Fruit fly (Drosophila melanogaster) whole organism, pupa: ENCODE measurements around the gene ringer.

Experiments used
- CG10348 ChIP-seq: fragments of 200-800 bp; sonication (Bioruptor generic); IDR thresholded peaks from 2 replicates; pipeline ENCODE4 v1.3.6; 2022; ENCODE audit warnings: missing biosample characterization, missing genetic modification characterization
- CG12605 ChIP-seq: fragments of 200-800 bp; sonication (Bioruptor generic); IDR thresholded peaks from 2 replicates; pipeline ENCODE4 v1.3.6; 2022; ENCODE audit warnings: missing biosample characterization, missing genetic modification characterization
- CG13204 ChIP-seq: fragments of 200-800 bp; sonication (Bioruptor generic); optimal IDR thresholded peaks from 2 replicates; lab custom pipeline; 2018; ENCODE audit warnings: missing biosample characterization, mild to moderate bottlenecking, missing genetic modification characterization, moderate library complexity
- CG14655 ChIP-seq: fragments of 200-800 bp; sonication (Bioruptor generic); optimal IDR thresholded peaks from 3 replicates; lab custom pipeline; 2017; ENCODE audit warnings: mild to moderate bottlenecking, missing biosample characterization, missing genetic modification reagents, missing genetic modification characterization
- CG15710 ChIP-seq: fragments of 200-800 bp; sonication (Bioruptor generic); optimal IDR thresholded peaks from 2 replicates; lab custom pipeline; 2018; ENCODE audit warnings: missing biosample characterization, mild to moderate bottlenecking, missing genetic modification characterization, moderate library complexity
- CG17806 ChIP-seq: fragments of 200-800 bp; sonication (Bioruptor generic); optimal IDR thresholded peaks from 2 replicates; lab custom pipeline; 2018; ENCODE audit warnings: missing biosample characterization, mild to moderate bottlenecking, missing genetic modification characterization, moderate library complexity
- CG32121 ChIP-seq: fragments of 200-800 bp; sonication (Bioruptor generic); IDR thresholded peaks from 2 replicates; pipeline ENCODE4 v1.3.6; 2022; ENCODE audit warnings: missing biosample characterization, missing genetic modification characterization
- CG34367 ChIP-seq: fragments of 200-800 bp; sonication (Bioruptor generic); optimal IDR thresholded peaks from 2 replicates; lab custom pipeline; 2018; ENCODE audit warnings: missing biosample characterization, mild to moderate bottlenecking, missing genetic modification characterization
- CG4496 ChIP-seq: fragments of 200-800 bp; sonication (Bioruptor generic); IDR thresholded peaks from 3 replicates; pipeline ENCODE4 v1.3.6; 2022; ENCODE audit warnings: missing biosample characterization, missing genetic modification characterization
- CG8159 ChIP-seq: fragments of 200-800 bp; sonication (Bioruptor generic); optimal IDR thresholded peaks from 3 replicates; lab custom pipeline; 2018; ENCODE audit warnings: missing biosample characterization, mild to moderate bottlenecking, missing genetic modification characterization, moderate library complexity
- CG8301 ChIP-seq: fragments of 200-800 bp; sonication (Bioruptor generic); optimal IDR thresholded peaks from 2 replicates; lab custom pipeline; 2018; ENCODE audit warnings: missing biosample characterization, mild to moderate bottlenecking, missing genetic modification characterization
- CG9948 ChIP-seq: fragments of 200-800 bp; sonication (Bioruptor generic); optimal IDR thresholded peaks from 2 replicates; lab custom pipeline; 2018; ENCODE audit warnings: missing biosample characterization, mild to moderate bottlenecking, missing genetic modification characterization, moderate library complexity
- D1 ChIP-seq: fragments of 200-800 bp; sonication (Bioruptor generic); optimal IDR thresholded peaks from 2 replicates; lab custom pipeline; 2018; ENCODE audit warnings: missing biosample characterization, mild to moderate bottlenecking, missing genetic modification characterization, moderate library complexity
- EcR ChIP-seq: fragments of 200-800 bp; sonication (Bioruptor generic); optimal IDR thresholded peaks from 3 replicates; lab custom pipeline; 2019; ENCODE audit warnings: missing biosample characterization, missing genetic modification characterization, mild to moderate bottlenecking, moderate library complexity, missing genetic modification reagents
- Ets98B ChIP-seq: fragments of 200-800 bp; sonication (Bioruptor generic); IDR thresholded peaks from 2 replicates; pipeline ENCODE4 v1.3.6; 2022; ENCODE audit warnings: missing biosample characterization, missing genetic modification characterization
- Pif1A ChIP-seq: fragments of 200-800 bp; sonication (Bioruptor generic); optimal IDR thresholded peaks from 3 replicates; lab custom pipeline; 2016; ENCODE audit warnings: missing biosample characterization, missing genetic modification characterization
- Pif1B ChIP-seq: fragments of 200-800 bp; sonication (Bioruptor generic); optimal IDR thresholded peaks from 3 replicates; lab custom pipeline; 2016; ENCODE audit warnings: missing biosample characterization, missing genetic modification characterization
- Snoo ChIP-seq: fragments of 200-800 bp; sonication (Bioruptor generic); optimal IDR thresholded peaks from 3 replicates; lab custom pipeline; 2017; ENCODE audit warnings: missing biosample characterization, mild to moderate bottlenecking, missing genetic modification characterization, inconsistent platforms
- fd96Ca ChIP-seq: fragments of 200-800 bp; sonication (Bioruptor generic); IDR thresholded peaks from 3 replicates; pipeline ENCODE4 v1.3.6; 2022; ENCODE audit warnings: missing biosample characterization, missing genetic modification characterization
- gl ChIP-seq: fragments of 200-800 bp; sonication (Bioruptor generic); optimal IDR thresholded peaks from 2 replicates; lab custom pipeline; 2018; ENCODE audit warnings: missing biosample characterization, mild to moderate bottlenecking, missing genetic modification characterization
- rn ChIP-seq: fragments of 200-800 bp; sonication (Bioruptor generic); IDR thresholded peaks from 2 replicates; pipeline ENCODE4 v1.3.6; 2022; ENCODE audit warnings: missing biosample characterization, missing genetic modification characterization

ringer gene

DNA sequence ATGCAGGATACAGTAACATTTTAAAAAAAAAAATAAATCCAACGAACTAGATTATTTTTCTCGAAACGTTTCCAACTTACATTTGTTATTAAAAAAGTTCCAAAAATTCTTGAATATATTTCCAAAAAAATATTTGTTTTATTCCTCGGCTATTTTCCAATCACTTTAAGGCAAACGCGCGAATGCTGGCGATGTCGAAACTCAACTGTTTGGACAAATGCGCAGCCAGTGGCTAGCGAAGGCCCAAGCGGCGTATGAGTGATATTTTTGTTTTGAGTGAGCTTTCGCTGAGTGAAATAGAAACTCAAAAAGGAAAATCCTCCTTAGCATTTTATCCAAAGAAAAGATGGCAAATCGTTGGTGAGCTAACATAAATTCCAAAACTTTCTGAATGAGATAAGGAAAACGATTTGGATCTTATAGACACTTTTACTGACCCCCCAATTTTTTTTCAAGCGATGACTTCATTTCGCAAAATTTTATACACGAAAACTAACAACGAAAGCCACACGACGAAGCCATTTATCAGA, at the start of gene ringer:
ringer (minus strand) TSS at position 210 of the 530 bp plus-strand sequence.
- no peak for TF ChIP-seq EcR (GFP tag; lab: Kevin White, UChicago)
- no peak for TF ChIP-seq CG34367 (tag; lab: Kevin White, UChicago)
- TF ChIP-seq CG4496, result no peak
- no peak for TF ChIP-seq Snoo (tag; lab: Kevin White, UChicago)
- no peak for TF ChIP-seq rn
- TF ChIP-seq CG12605 (GFP tag; lab: Robert Waterston, UW), result no peak
- TF ChIP-seq CG15710 (tag; lab: Kevin White, UChicago), result no peak
- no peak for TF ChIP-seq gl
- no peak for TF ChIP-seq Ets98B (GFP tag; lab: Robert Waterston, UW)
- no peak for TF ChIP-seq Pif1A (GFP tag; lab: Kevin White, UChicago)
- TF ChIP-seq fd96Ca (GFP tag; lab: Robert Waterston, UW), result no peak
- TF ChIP-seq CG10348 (GFP tag; lab: Robert Waterston, UW), result no peak
- no peak for TF ChIP-seq CG14655 (GFP tag; lab: Kevin White, UChicago)
- no peak for TF ChIP-seq CG17806 (tag; lab: Kevin White, UChicago)
- no peak for TF ChIP-seq D1
- TF ChIP-seq Pif1B (GFP tag; lab: Kevin White, UChicago), result no peak
- TF ChIP-seq CG8159, result no peak
- TF ChIP-seq CG13204 (GFP tag; lab: Kevin White, UChicago), result no peak

DNA sequence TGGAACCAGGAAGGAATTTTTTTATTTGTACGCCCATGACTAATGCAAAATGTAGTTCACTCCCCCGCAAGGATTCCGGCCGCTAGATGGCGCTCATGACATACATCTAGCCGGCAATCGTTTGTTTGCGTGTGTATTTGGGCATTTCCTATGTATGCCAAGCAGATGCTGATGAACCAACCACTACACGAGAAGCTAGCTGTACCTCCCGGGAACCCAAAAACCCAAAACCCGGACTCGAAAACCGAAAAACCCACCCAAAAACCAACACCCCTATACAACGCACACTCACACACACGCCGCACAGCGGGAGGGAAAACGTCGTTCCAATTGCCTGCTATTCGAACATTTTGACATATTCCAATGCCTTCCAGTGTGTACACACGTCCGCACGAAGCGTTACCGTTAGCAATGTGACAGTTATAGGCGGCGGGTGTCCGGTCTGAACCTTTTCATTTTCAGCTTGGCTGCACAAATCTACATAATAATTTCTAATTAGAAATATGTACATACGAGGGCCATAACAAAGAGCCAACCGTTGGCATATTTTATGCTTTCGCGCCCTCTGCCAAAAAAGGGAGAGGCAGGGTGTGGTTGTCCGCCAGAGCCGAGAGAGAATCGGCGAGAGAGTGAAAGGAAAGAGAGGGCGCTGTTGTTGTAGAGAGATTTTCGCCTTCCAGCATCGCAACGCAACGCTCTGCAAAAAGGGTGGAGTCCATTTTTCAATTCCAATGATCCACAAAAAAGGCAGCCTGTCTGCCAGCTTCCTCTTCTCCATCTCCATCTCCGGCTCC, 48.8 kb upstream of the ringer start:
- TF ChIP-seq CG32121 (no peak), D1 (no peak), Pif1B (GFP tag; lab: Kevin White, UChicago) (no peak), CG12605 (GFP tag; lab: Robert Waterston, UW) (no peak), CG10348 (GFP tag; lab: Robert Waterston, UW) (no peak), CG34367 (tag; lab: Kevin White, UChicago) (no peak), CG8159 (no peak), CG17806 (tag; lab: Kevin White, UChicago) (no peak), Pif1A (GFP tag; lab: Kevin White, UChicago) (no peak), rn (no peak), CG15710 (tag; lab: Kevin White, UChicago) (no peak), Snoo (tag; lab: Kevin White, UChicago) (no peak), CG8301 (tag; lab: Kevin White, UChicago) (no peak), gl (no peak), CG14655 (GFP tag; lab: Kevin White, UChicago) (no peak), fd96Ca (GFP tag; lab: Robert Waterston, UW) (no peak), CG4496 (no peak), CG9948 (tag; lab: Kevin White, UChicago) (no peak)
- TF ChIP-seq, all 21 proteins: peak for 0

DNA sequence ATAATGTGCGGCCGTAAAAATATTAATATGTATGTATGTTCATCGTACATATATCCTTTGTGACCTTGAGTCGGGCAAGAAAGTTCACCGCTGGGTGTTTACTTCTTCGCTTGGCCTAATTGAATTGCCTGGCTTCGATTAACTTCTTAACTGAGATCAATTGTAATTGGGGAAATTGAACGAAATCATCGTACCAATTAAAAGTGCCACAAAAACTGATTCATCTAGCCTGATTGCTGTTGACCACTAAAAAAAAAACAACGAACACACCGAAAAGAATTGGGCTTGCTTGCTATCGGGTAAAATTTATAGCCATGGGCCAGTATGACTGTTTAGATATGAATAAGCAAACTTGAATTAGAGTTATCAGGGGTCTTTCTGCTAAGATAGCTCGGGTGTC, 43.0 kb upstream of the ringer start:
- TF ChIP-seq CG14655 (GFP tag; lab: Kevin White, UChicago) (no peak), CG13204 (GFP tag; lab: Kevin White, UChicago) (no peak), CG10348 (GFP tag; lab: Robert Waterston, UW) (no peak)
- TF ChIP-seq, all 21 proteins: peak for 0

DNA sequence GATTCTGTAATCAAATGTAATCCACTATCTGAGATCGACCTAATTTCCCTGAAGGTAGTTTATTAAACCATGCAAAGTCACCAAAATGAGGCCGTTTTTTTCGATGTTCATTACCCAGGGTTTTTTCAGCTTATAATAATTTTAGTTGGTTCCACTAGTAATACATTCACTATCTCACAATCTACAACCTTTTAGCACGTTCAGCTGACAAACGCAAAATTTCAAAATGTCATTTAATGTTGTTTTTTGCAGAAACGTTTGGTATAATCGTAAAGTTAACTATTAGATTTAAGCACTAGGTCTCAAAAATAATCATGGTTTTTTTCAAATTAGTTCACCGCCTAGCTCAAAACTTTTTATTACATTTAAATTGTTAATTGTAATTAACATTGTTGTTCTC, 40.9 kb upstream of the ringer start, which contains the start of gene CG44836:
CG44836 (minus strand) TSS at position 101 of the 400 bp plus-strand sequence.
- TF ChIP-seq fd96Ca (GFP tag; lab: Robert Waterston, UW), result no peak
- TF ChIP-seq CG10348 (GFP tag; lab: Robert Waterston, UW), result no peak
- no peak for TF ChIP-seq gl
- no peak for TF ChIP-seq rn
- no peak for TF ChIP-seq CG8301 (tag; lab: Kevin White, UChicago)
- TF ChIP-seq CG8159, result no peak
- no peak for TF ChIP-seq CG4496
- TF ChIP-seq CG13204 (GFP tag; lab: Kevin White, UChicago), result no peak
- TF ChIP-seq Pif1B (GFP tag; lab: Kevin White, UChicago), result no peak
- no peak for TF ChIP-seq Ets98B (GFP tag; lab: Robert Waterston, UW)
- no peak for TF ChIP-seq CG32121
- no peak for TF ChIP-seq CG34367 (tag; lab: Kevin White, UChicago)
- TF ChIP-seq EcR (GFP tag; lab: Kevin White, UChicago), result no peak
- TF ChIP-seq, all 21 proteins: peak for 0

DNA sequence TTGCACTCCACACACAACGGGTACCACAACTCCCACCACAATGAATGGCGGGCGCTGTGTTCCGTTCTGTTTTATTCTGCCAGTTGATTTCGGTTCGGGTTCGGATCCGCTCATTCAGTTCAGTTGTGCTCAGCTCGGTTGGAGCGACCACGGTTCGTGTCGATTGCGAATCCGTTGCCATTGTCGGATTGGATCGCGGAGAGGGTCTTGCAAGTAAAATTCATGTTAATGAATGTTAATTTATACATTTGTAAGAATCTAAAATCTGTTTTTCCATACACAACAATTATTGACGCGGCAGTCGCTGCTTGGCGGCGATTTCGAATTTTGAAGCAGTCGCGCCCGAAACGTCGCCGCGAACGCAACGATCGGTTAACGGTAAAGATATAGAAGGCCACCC, 35.3 kb upstream of the ringer start, which contains the start of gene Gagr:
Gagr (plus strand) TSS at position 81 of the 400 bp plus-strand sequence.
- TF ChIP-seq Snoo (tag; lab: Kevin White, UChicago) (no peak), EcR (GFP tag; lab: Kevin White, UChicago) (no peak), CG12605 (GFP tag; lab: Robert Waterston, UW) (no peak), CG32121 (no peak), D1 (no peak), CG9948 (tag; lab: Kevin White, UChicago) (no peak), CG14655 (GFP tag; lab: Kevin White, UChicago) (no peak), CG17806 (tag; lab: Kevin White, UChicago) (no peak), CG15710 (tag; lab: Kevin White, UChicago) (no peak), Ets98B (GFP tag; lab: Robert Waterston, UW) (no peak), Pif1B (GFP tag; lab: Kevin White, UChicago) (no peak), fd96Ca (GFP tag; lab: Robert Waterston, UW) (no peak), CG34367 (tag; lab: Kevin White, UChicago) (no peak), Pif1A (GFP tag; lab: Kevin White, UChicago) (no peak), CG8159 (no peak), CG13204 (GFP tag; lab: Kevin White, UChicago) (no peak)
